Worm (Caenorhabditis elegans) whole organism, L4 larva: Measurements from ENCODE around the gene pes-4.
A peak's percentile ranks its signal among the peaks of the same experiment; 100 is the strongest.

Experiments
- F10B5.3 ChIP-seq: sonication (generic microtip); optimal IDR thresholded peaks from 2 replicates; lab custom pipeline; 2016; ENCODE audit warnings: mild to moderate bottlenecking, missing genetic modification characterization, missing compliant biosample characterization
- F26F4.8 ChIP-seq: fragments of 200-800 bp; sonication (Bioruptor generic); conservative IDR thresholded peaks from 2 replicates; pipeline ENCODE4 v1.3.6; 2022; ENCODE audit warnings: missing genetic modification characterization, missing compliant biosample characterization
- F37D6.2 ChIP-seq: sonication (generic microtip); optimal IDR thresholded peaks from 2 replicates; lab custom pipeline; 2016; ENCODE audit warnings: mild to moderate bottlenecking, missing genetic modification characterization, missing compliant biosample characterization
- F49E8.2 ChIP-seq: sonication (generic microtip); optimal IDR thresholded peaks from 2 replicates; lab custom pipeline; 2016; ENCODE audit warnings: missing compliant biosample characterization, mild to moderate bottlenecking, missing genetic modification characterization, borderline replicate concordance
- T20F7.1 ChIP-seq: fragments of 200-800 bp; sonication (Bioruptor generic); optimal IDR thresholded peaks from 2 replicates; lab custom pipeline; 2018; ENCODE audit warnings: mild to moderate bottlenecking, missing genetic modification characterization, missing compliant biosample characterization
- Y105C5A.15 ChIP-seq: fragments of 200-800 bp; sonication (Bioruptor generic); IDR thresholded peaks from 2 replicates; pipeline ENCODE4 v1.3.6; 2022; ENCODE audit warnings: missing genetic modification characterization, missing compliant biosample characterization
- Y48G9A.11 ChIP-seq: fragments of 200-800 bp; sonication (Bioruptor generic); IDR thresholded peaks from 2 replicates; pipeline ENCODE4 v1.3.6; 2022; ENCODE audit warnings: missing genetic modification reagents, missing genetic modification characterization, missing compliant biosample characterization
- aha-1 ChIP-seq: fragments of 150-350 bp; peaks from one replicate; lab custom pipeline; 2014; ENCODE audit warnings: missing biosample characterization, missing genetic modification characterization
- ama-1 ChIP-seq: fragments of 150-350 bp; optimal IDR thresholded peaks from 2 replicates; lab custom pipeline; 2014; ENCODE audit warnings: inconsistent platforms, mixed read lengths
- attf-4 ChIP-seq: sonication (generic microtip); optimal IDR thresholded peaks from 3 replicates; lab custom pipeline; 2017; ENCODE audit warnings: missing biosample characterization, missing genetic modification characterization
- daf-16 ChIP-seq, 3 experiments: sonication (generic microtip); optimal IDR thresholded peaks; 2 replicates each; lab custom pipeline; 2016 to 2017; ENCODE audit warnings: missing genetic modification characterization in 3 of 3, missing genetic modification reagents in 3 of 3, mild to moderate bottlenecking in 2 of 3, missing compliant biosample characterization in 2 of 3, missing biosample characterization in 1 of 3, moderate library complexity in 1 of 3
- dpl-1 ChIP-seq: fragments of 150-350 bp; optimal IDR thresholded peaks from 2 replicates; lab custom pipeline; 2014; ENCODE audit warnings: missing biosample characterization, missing genetic modification reagents, missing genetic modification characterization
- fos-1 ChIP-seq: fragments of 150-350 bp; optimal IDR thresholded peaks from 2 replicates; lab custom pipeline; 2014; ENCODE audit warnings: missing biosample characterization, missing genetic modification characterization
- gei-8 ChIP-seq: fragments of 200-800 bp; sonication (Bioruptor generic); optimal IDR thresholded peaks from 2 replicates; lab custom pipeline; 2018; ENCODE audit warnings: mild to moderate bottlenecking, missing genetic modification characterization, missing compliant biosample characterization
- hlh-11 ChIP-seq: fragments of 200-800 bp; sonication (Bioruptor generic); optimal IDR thresholded peaks from 2 replicates; lab custom pipeline; 2018; ENCODE audit warnings: mild to moderate bottlenecking, missing genetic modification characterization, missing compliant biosample characterization
- jun-1 ChIP-seq: fragments of 150-350 bp; optimal IDR thresholded peaks from 2 replicates; lab custom pipeline; 2014; ENCODE audit warnings: missing biosample characterization, missing genetic modification reagents, missing genetic modification characterization
- lim-7 ChIP-seq: fragments of 200-800 bp; sonication (Bioruptor generic); IDR thresholded peaks from 2 replicates; pipeline ENCODE4 v1.3.6; 2022; ENCODE audit warnings: missing genetic modification characterization, missing compliant biosample characterization
- lin-1 ChIP-seq: fragments of 200-800 bp; sonication (Bioruptor generic); IDR thresholded peaks from 2 replicates; pipeline ENCODE4 v1.3.6; 2022; ENCODE audit warnings: missing genetic modification reagents, missing genetic modification characterization, missing compliant biosample characterization
- lin-13 ChIP-seq: fragments of 150-350 bp; optimal IDR thresholded peaks from 2 replicates; lab custom pipeline; 2014; ENCODE audit warnings: missing biosample characterization, missing genetic modification reagents, missing genetic modification characterization
- lin-15B ChIP-seq: fragments of 150-350 bp; sonication (generic microtip); optimal IDR thresholded peaks from 3 replicates; lab custom pipeline; 2014; ENCODE audit warnings: missing biosample characterization, missing genetic modification characterization
- lin-38 ChIP-seq: fragments of 200-800 bp; sonication (Bioruptor generic); IDR thresholded peaks from 2 replicates; pipeline ENCODE4 v1.3.6; 2022; ENCODE audit warnings: missing genetic modification reagents, missing genetic modification characterization, missing compliant biosample characterization
- madf-5 ChIP-seq, 2 experiments: fragments of 200-800 bp; sonication (Bioruptor generic); IDR thresholded peaks; 2 replicates each; pipeline ENCODE4 v1.3.6; 2022; ENCODE audit warnings: missing compliant biosample characterization in 2 of 2, missing genetic modification characterization in 2 of 2
- madf-9 ChIP-seq: fragments of 200-800 bp; sonication (Bioruptor generic); conservative IDR thresholded peaks from 2 replicates; pipeline ENCODE4 v1.3.6; 2022; ENCODE audit warnings: missing genetic modification reagents, missing genetic modification characterization, missing compliant biosample characterization
- mes-2 ChIP-seq: sonication (generic microtip); optimal IDR thresholded peaks from 2 replicates; lab custom pipeline; 2016; ENCODE audit warnings: missing genotype, mild to moderate bottlenecking, missing genetic modification characterization, missing compliant biosample characterization; ENCODE audit not compliant: poor library complexity, severe bottlenecking
- mxl-2 ChIP-seq: fragments of 200-800 bp; sonication (Bioruptor generic); conservative IDR thresholded peaks from 2 replicates; pipeline ENCODE4 v1.3.6; 2022; ENCODE audit warnings: missing genetic modification reagents, missing genetic modification characterization, missing compliant biosample characterization
- nhr-102 ChIP-seq: sonication (generic microtip); optimal IDR thresholded peaks from 2 replicates; lab custom pipeline; 2016; ENCODE audit warnings: mild to moderate bottlenecking, missing genetic modification characterization, moderate library complexity, missing compliant biosample characterization
- nhr-11 ChIP-seq: fragments of 150-350 bp; optimal IDR thresholded peaks from 2 replicates; lab custom pipeline; 2014; ENCODE audit warnings: missing biosample characterization, missing genetic modification characterization
- nhr-28 ChIP-seq: fragments of 150-350 bp; optimal IDR thresholded peaks from 2 replicates; lab custom pipeline; 2014; ENCODE audit warnings: missing biosample characterization, missing genetic modification characterization
- nhr-41 ChIP-seq: fragments of 200-800 bp; sonication (Bioruptor generic); IDR thresholded peaks from 2 replicates; pipeline ENCODE4 v1.3.6; 2022; ENCODE audit warnings: missing genetic modification reagents, missing genetic modification characterization, missing compliant biosample characterization
- nhr-6 ChIP-seq: fragments of 150-350 bp; optimal IDR thresholded peaks from 2 replicates; lab custom pipeline; 2014; ENCODE audit warnings: missing biosample characterization, missing genetic modification characterization
- nhr-76 ChIP-seq: fragments of 150-350 bp; optimal IDR thresholded peaks from 2 replicates; lab custom pipeline; 2014; ENCODE audit warnings: missing biosample characterization, missing genetic modification characterization
- pqm-1 ChIP-seq: sonication (generic microtip); optimal IDR thresholded peaks from 2 replicates; lab custom pipeline; 2017; ENCODE audit warnings: missing biosample characterization, missing genetic modification characterization
- rbr-2 ChIP-seq: sonication (generic microtip); optimal IDR thresholded peaks from 2 replicates; lab custom pipeline; 2016; ENCODE audit warnings: missing genotype, missing genetic modification characterization, missing compliant biosample characterization
- saeg-2 ChIP-seq: fragments of 200-800 bp; sonication (Bioruptor generic); IDR thresholded peaks from 2 replicates; pipeline ENCODE4 v1.3.6; 2022; ENCODE audit warnings: missing genetic modification reagents, missing genetic modification characterization, missing compliant biosample characterization
- set-16 ChIP-seq: fragments of 200-800 bp; sonication (Bioruptor generic); IDR thresholded peaks from 2 replicates; pipeline ENCODE4 v1.3.6; 2022; ENCODE audit warnings: missing genetic modification reagents, missing genetic modification characterization, missing compliant biosample characterization
- snpc-4 ChIP-seq: fragments of 150-350 bp; optimal IDR thresholded peaks from 2 replicates; lab custom pipeline; 2014; ENCODE audit warnings: missing biosample characterization, missing genetic modification characterization
- spr-3 ChIP-seq: fragments of 200-800 bp; sonication (Bioruptor generic); optimal IDR thresholded peaks from 2 replicates; lab custom pipeline; 2018; ENCODE audit warnings: mild to moderate bottlenecking, missing genetic modification characterization, missing compliant biosample characterization
- tag-97 ChIP-seq: fragments of 200-800 bp; sonication (Bioruptor generic); IDR thresholded peaks from 2 replicates; pipeline ENCODE4 v1.3.6; 2022; ENCODE audit warnings: missing genetic modification characterization, missing compliant biosample characterization
- tra-1 ChIP-seq: fragments of 200-800 bp; sonication (Bioruptor generic); IDR thresholded peaks from 2 replicates; pipeline ENCODE4 v1.3.6; 2022; ENCODE audit warnings: missing genetic modification reagents, missing genetic modification characterization, missing compliant biosample characterization
- unc-39 ChIP-seq: sonication (generic microtip); optimal IDR thresholded peaks from 2 replicates; lab custom pipeline; 2017; ENCODE audit warnings: missing biosample characterization, missing genetic modification characterization
- ztf-11 ChIP-seq: fragments of 150-350 bp; optimal IDR thresholded peaks from 2 replicates; lab custom pipeline; 2014; ENCODE audit warnings: missing biosample characterization, missing genetic modification characterization
- ztf-7 ChIP-seq: fragments of 150-350 bp; optimal IDR thresholded peaks from 2 replicates; lab custom pipeline; 2014; ENCODE audit warnings: missing biosample characterization, missing genetic modification characterization

Gene pes-4

DNA sequence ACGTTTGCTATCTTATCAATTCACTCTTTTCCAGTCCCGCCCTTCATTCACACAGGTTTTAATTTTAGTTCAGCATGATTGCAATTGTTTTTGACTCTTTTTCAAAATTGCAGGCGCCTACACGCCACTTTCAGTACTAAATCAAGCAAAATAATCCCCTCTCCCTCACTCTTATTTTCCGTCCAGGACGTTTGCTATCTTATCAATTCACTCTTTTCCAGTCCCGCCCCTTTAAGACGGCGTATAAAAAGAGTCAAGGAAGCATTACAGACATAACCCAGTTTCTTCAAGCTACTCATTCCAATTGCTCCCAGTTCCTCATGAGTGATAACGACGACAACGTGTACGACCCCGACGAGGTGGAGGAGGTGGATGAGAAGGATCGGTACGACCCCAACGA lies 15.4 kb downstream of the pes-4 start, which contains the start of gene Y119D3B.21 (continued):
- peak; percentile 75 for TF ChIP-seq ama-1 (lab: Kevin White, UChicago)
- no peak for TF ChIP-seq daf-16 (GFP tag; optimal IDR thresholded peaks at IDR 0.05; lab: Kevin White, UChicago)
- peak; percentile 70 for TF ChIP-seq daf-16 (tag; optimal IDR thresholded peaks at IDR 0.05; lab: Kevin White, UChicago)
- peak; percentile 78 for TF ChIP-seq hlh-11 (tag; lab: Kevin White, UChicago)
- no peak for TF ChIP-seq dpl-1 (GFP tag; lab: Kevin White, UChicago)
- TF ChIP-seq lim-7: no peak
- TF ChIP-seq nhr-28 (tag; lab: Kevin White, UChicago): peak; percentile 66
- TF ChIP-seq pqm-1 (tag; lab: Kevin White, UChicago): peak; percentile 84
- no peak for TF ChIP-seq spr-3 (GFP tag; lab: Kevin White, UChicago)
- TF ChIP-seq mes-2 (tag; lab: Kevin White, UChicago): no peak
- no peak for TF ChIP-seq attf-4
- no peak for TF ChIP-seq nhr-102 (tag; lab: Kevin White, UChicago)
- no peak for TF ChIP-seq Y48G9A.11 (GFP tag; lab: Robert Waterston, UW)
- no peak for TF ChIP-seq F49E8.2 (tag; lab: Kevin White, UChicago)
- TF ChIP-seq saeg-2 (GFP tag; lab: Robert Waterston, UW): peak; percentile 60; the same call in 1 of the 2 replicates
- no peak for TF ChIP-seq set-16 (GFP tag; lab: Robert Waterston, UW)
- no peak for TF ChIP-seq mxl-2 (GFP tag; lab: Robert Waterston, UW)
- no peak for TF ChIP-seq ztf-11 (tag; lab: Kevin White, UChicago)
- TF ChIP-seq tag-97: no peak
- TF ChIP-seq nhr-76: no peak
- TF ChIP-seq T20F7.1 (GFP tag; lab: Kevin White, UChicago): no peak
- TF ChIP-seq jun-1 (tag; lab: Kevin White, UChicago): no peak
- TF ChIP-seq F10B5.3 (tag; lab: Kevin White, UChicago): no peak
- TF ChIP-seq gei-8 (GFP tag; lab: Kevin White, UChicago): no peak
- TF ChIP-seq lin-15B (tag; lab: Kevin White, UChicago): no peak
- TF ChIP-seq madf-5 (GFP tag; IDR thresholded peaks at IDR 0.05; lab: Robert Waterston, UW): no peak
- peak; percentile 36 for TF ChIP-seq lin-13 (GFP tag; lab: Kevin White, UChicago)
- no peak for TF ChIP-seq unc-39
- no peak for TF ChIP-seq snpc-4
- TF ChIP-seq nhr-11 (tag; lab: Kevin White, UChicago): no peak
- TF ChIP-seq madf-9 (GFP tag; lab: Robert Waterston, UW): no peak
- TF ChIP-seq F37D6.2 (tag; lab: Kevin White, UChicago): no peak
- 0 out of 2 replicates have a peak, but pooled peaks have one; percentile 37 for TF ChIP-seq tra-1 (GFP tag; lab: Robert Waterston, UW)
- TF ChIP-seq ztf-7: no peak
- no peak for TF ChIP-seq aha-1 (tag; lab: Kevin White, UChicago)
- TF ChIP-seq, all 104 proteins: peak for 15

ce11 chrIII:1214121-1214673 lies 15.9 kb downstream of the pes-4 start:
- TF ChIP-seq fos-1 (tag; lab: Kevin White, UChicago) (no peak), nhr-102 (tag; lab: Kevin White, UChicago) (no peak), set-16 (GFP tag; lab: Robert Waterston, UW) (peak; percentile 89), Y105C5A.15 (GFP tag; lab: Robert Waterston, UW) (no peak), lim-7 (no peak), lin-38 (GFP tag; lab: Robert Waterston, UW) (peak; percentile 15; the same call in 1 of the 2 replicates), F26F4.8 (GFP tag; lab: Robert Waterston, UW) (no peak), mes-2 (tag; lab: Kevin White, UChicago) (no peak), rbr-2 (tag; lab: Kevin White, UChicago) (no peak), Y48G9A.11 (GFP tag; lab: Robert Waterston, UW) (peak; percentile 46; the same call in 1 of the 2 replicates), saeg-2 (GFP tag; lab: Robert Waterston, UW) (0 out of 2 replicates have a peak, but pooled peaks have one; percentile 10), nhr-6 (tag; lab: Kevin White, UChicago) (no peak), lin-1 (GFP tag; lab: Robert Waterston, UW) (no peak), unc-39 (no peak), nhr-41 (no peak)
